Worm (Caenorhabditis elegans) whole organism, young adult: Measurements from ENCODE around the gene snap-29.

Experiments used
- B0035.1 ChIP-seq: sonication (generic microtip); optimal IDR thresholded peaks from 2 replicates; lab custom pipeline; 2016; ENCODE audit warnings: missing genetic modification characterization, mild to moderate bottlenecking, missing compliant biosample characterization, missing genotype, missing genetic modification reagents
- B0261.1 ChIP-seq: sonication (generic microtip); optimal IDR thresholded peaks from 2 replicates; lab custom pipeline; 2016; ENCODE audit warnings: mild to moderate bottlenecking, missing genetic modification characterization, moderate library complexity, missing compliant biosample characterization
- B0336.3 ChIP-seq: fragments of 200-800 bp; sonication (Bioruptor generic); IDR thresholded peaks from 2 replicates; pipeline ENCODE4 v1.3.6; 2022; ENCODE audit warnings: missing genetic modification characterization, missing compliant biosample characterization
- C06A6.2 ChIP-seq: fragments of 200-800 bp; sonication (Bioruptor generic); conservative IDR thresholded peaks from 2 replicates; pipeline ENCODE4 v1.3.6; 2022; ENCODE audit warnings: missing genetic modification characterization, missing compliant biosample characterization
- C17E4.6 ChIP-seq: fragments of 200-800 bp; sonication (Bioruptor generic); IDR thresholded peaks from 2 replicates; pipeline ENCODE4 v1.3.6; 2022; ENCODE audit warnings: missing genetic modification reagents, missing genetic modification characterization, missing compliant biosample characterization
- F10E7.11 ChIP-seq: sonication (generic microtip); optimal IDR thresholded peaks from 2 replicates; lab custom pipeline; 2017; ENCODE audit warnings: mild to moderate bottlenecking, missing genetic modification characterization, moderate library complexity, missing compliant biosample characterization
- F49E8.2 ChIP-seq: sonication (generic microtip); optimal IDR thresholded peaks from 3 replicates; lab custom pipeline; 2017; ENCODE audit warnings: missing genetic modification characterization, mild to moderate bottlenecking, missing compliant biosample characterization, antibody characterized with exemption, moderate library complexity; ENCODE audit not compliant: insufficient read depth
- F52B5.7 ChIP-seq: sonication (generic microtip); optimal IDR thresholded peaks from 2 replicates; lab custom pipeline; 2016; ENCODE audit warnings: mild to moderate bottlenecking, missing genetic modification characterization, missing compliant biosample characterization
- F55B11.4 ChIP-seq: sonication (generic microtip); optimal IDR thresholded peaks from 2 replicates; lab custom pipeline; 2016; ENCODE audit warnings: missing compliant biosample characterization, missing genetic modification characterization, borderline replicate concordance; ENCODE audit not compliant: insufficient read depth
- K11D2.4 ChIP-seq: fragments of 200-800 bp; sonication (Bioruptor generic); IDR thresholded peaks from 2 replicates; pipeline ENCODE4 v1.3.6; 2022; ENCODE audit warnings: missing genetic modification reagents, missing genetic modification characterization, missing compliant biosample characterization
- K12H6.12 ChIP-seq: fragments of 200-800 bp; sonication (Bioruptor generic); optimal IDR thresholded peaks from 2 replicates; lab custom pipeline; 2018; ENCODE audit warnings: mild to moderate bottlenecking, missing genetic modification characterization, missing compliant biosample characterization
- Y56A3A.18 ChIP-seq: fragments of 200-800 bp; sonication (Bioruptor generic); IDR thresholded peaks from 2 replicates; pipeline ENCODE4 v1.3.6; 2022; ENCODE audit warnings: missing genetic modification reagents, missing genetic modification characterization, missing compliant biosample characterization
- ZK185.1 ChIP-seq: sonication (generic microtip); optimal IDR thresholded peaks from 2 replicates; lab custom pipeline; 2016; ENCODE audit warnings: mild to moderate bottlenecking, missing genetic modification characterization, missing compliant biosample characterization; ENCODE audit not compliant: poor library complexity, severe bottlenecking
- ama-1 ChIP-seq, 3 experiments: fragments of 150-350 bp in 1 of 3; sonication (generic microtip) in 2 of 3; optimal IDR thresholded peaks; 2 replicates each; lab custom pipeline; 2014 to 2018; ENCODE audit warnings: missing biosample characterization in 2 of 3, missing genetic modification characterization in 2 of 3, missing genetic modification reagents in 2 of 3
- attf-5 ChIP-seq: fragments of 200-800 bp; sonication (Bioruptor generic); optimal IDR thresholded peaks from 2 replicates; lab custom pipeline; 2018; ENCODE audit warnings: mild to moderate bottlenecking, missing genetic modification characterization, missing compliant biosample characterization
- ccch-3 ChIP-seq: fragments of 200-800 bp; sonication (Bioruptor generic); optimal IDR thresholded peaks from 2 replicates; lab custom pipeline; 2018; ENCODE audit warnings: mild to moderate bottlenecking, missing genetic modification characterization, missing compliant biosample characterization
- cebp-1 ChIP-seq, 2 experiments: fragments of 200-800 bp in 1 of 2; sonication (Bioruptor generic) in 1 of 2; sonication (generic microtip) in 1 of 2; IDR thresholded peaks in 1 of 2; optimal IDR thresholded peaks in 1 of 2; 2 replicates each; pipeline versions ENCODE4 v1.3.6 to Lab custom; 2017 to 2022; ENCODE audit warnings: missing compliant biosample characterization in 2 of 2, missing genetic modification characterization in 2 of 2, mild to moderate bottlenecking in 1 of 2, missing genetic modification reagents in 1 of 2, moderate library complexity in 1 of 2
- ceh-100 ChIP-seq: fragments of 200-800 bp; sonication (Bioruptor generic); IDR thresholded peaks from 2 replicates; pipeline ENCODE4 v1.3.6; 2022; ENCODE audit warnings: missing genetic modification reagents, missing genetic modification characterization, missing compliant biosample characterization
- ceh-79 ChIP-seq: sonication (generic microtip); optimal IDR thresholded peaks from 2 replicates; lab custom pipeline; 2017; ENCODE audit warnings: mild to moderate bottlenecking, missing genetic modification characterization, missing compliant biosample characterization
- die-1 ChIP-seq: sonication (generic microtip); optimal IDR thresholded peaks from 2 replicates; lab custom pipeline; 2016; ENCODE audit warnings: missing genotype, mild to moderate bottlenecking, missing genetic modification characterization, missing compliant biosample characterization
- dox-1 ChIP-seq: fragments of 200-800 bp; sonication (Bioruptor generic); IDR thresholded peaks from 2 replicates; pipeline ENCODE4 v1.3.6; 2022; ENCODE audit warnings: missing genetic modification reagents, missing genetic modification characterization, missing compliant biosample characterization
- efl-1 ChIP-seq: fragments of 150-350 bp; optimal IDR thresholded peaks from 2 replicates; lab custom pipeline; 2014; ENCODE audit warnings: missing biosample characterization, missing genetic modification reagents, missing genetic modification characterization
- egrh-3 ChIP-seq: fragments of 200-800 bp; sonication (Bioruptor generic); IDR thresholded peaks from 2 replicates; pipeline ENCODE4 v1.3.6; 2022; ENCODE audit warnings: missing genetic modification reagents, missing genetic modification characterization, missing compliant biosample characterization
- ets-4 ChIP-seq: fragments of 200-800 bp; sonication (Bioruptor generic); optimal IDR thresholded peaks from 2 replicates; lab custom pipeline; 2018; ENCODE audit warnings: mild to moderate bottlenecking, missing genetic modification characterization, missing compliant biosample characterization
- fkh-3 ChIP-seq: sonication (generic microtip); optimal IDR thresholded peaks from 2 replicates; lab custom pipeline; 2016; ENCODE audit warnings: mild to moderate bottlenecking, missing genetic modification characterization, missing compliant biosample characterization
- him-1 ChIP-seq: sonication (generic microtip); optimal IDR thresholded peaks from 2 replicates; lab custom pipeline; 2016; ENCODE audit warnings: missing genotype, missing genetic modification reagents, missing genetic modification characterization, missing compliant biosample characterization
- hmg-1.2 ChIP-seq: fragments of 200-800 bp; sonication (Bioruptor generic); IDR thresholded peaks from 2 replicates; pipeline ENCODE4 v1.3.6; 2022; ENCODE audit warnings: missing genetic modification reagents, missing genetic modification characterization, missing compliant biosample characterization
- hsf-1 ChIP-seq: fragments of 200-800 bp; sonication (Bioruptor generic); IDR thresholded peaks from 2 replicates; pipeline ENCODE4 v1.3.6; 2022; ENCODE audit warnings: missing genetic modification reagents, missing genetic modification characterization, missing compliant biosample characterization
- let-526 ChIP-seq: fragments of 200-800 bp; sonication (Bioruptor generic); IDR thresholded peaks from 2 replicates; pipeline ENCODE4 v1.3.6; 2022; ENCODE audit warnings: missing genetic modification reagents, missing genetic modification characterization, missing compliant biosample characterization
- lin-35 ChIP-seq, 3 experiments: fragments of 150-350 bp in 2 of 3; sonication (generic microtip) in 1 of 3; optimal IDR thresholded peaks; 2 replicates each; lab custom pipeline; 2014 to 2018; ENCODE audit warnings: missing biosample characterization in 3 of 3, missing genetic modification characterization in 3 of 3, missing genetic modification reagents in 3 of 3
- lin-40 ChIP-seq: sonication (generic microtip); optimal IDR thresholded peaks from 2 replicates; lab custom pipeline; 2016; ENCODE audit warnings: missing genetic modification characterization, mild to moderate bottlenecking, missing compliant biosample characterization, missing genotype, missing genetic modification reagents
- lin-54 ChIP-seq: fragments of 200-800 bp; sonication (Bioruptor generic); optimal IDR thresholded peaks from 2 replicates; lab custom pipeline; 2018; ENCODE audit warnings: mild to moderate bottlenecking, missing genetic modification characterization, missing compliant biosample characterization
- madf-3 ChIP-seq: fragments of 200-800 bp; sonication (Bioruptor generic); IDR thresholded peaks from 2 replicates; pipeline ENCODE4 v1.3.6; 2022; ENCODE audit warnings: missing genetic modification reagents, missing genetic modification characterization, missing compliant biosample characterization
- nfya-2 ChIP-seq: fragments of 200-800 bp; sonication (Bioruptor generic); IDR thresholded peaks from 2 replicates; pipeline ENCODE4 v1.3.6; 2022; ENCODE audit warnings: missing genetic modification reagents, missing genetic modification characterization, missing compliant biosample characterization
- nhr-120 ChIP-seq: fragments of 200-800 bp; sonication (Bioruptor generic); IDR thresholded peaks from 2 replicates; pipeline ENCODE4 v1.3.6; 2022; ENCODE audit warnings: missing genetic modification characterization, missing compliant biosample characterization
- nhr-27 ChIP-seq: fragments of 200-800 bp; sonication (Bioruptor generic); optimal IDR thresholded peaks from 2 replicates; lab custom pipeline; 2018; ENCODE audit warnings: mild to moderate bottlenecking, missing genetic modification characterization, moderate library complexity, missing compliant biosample characterization
- nhr-90 ChIP-seq: sonication (generic microtip); optimal IDR thresholded peaks from 2 replicates; lab custom pipeline; 2016; ENCODE audit warnings: missing genotype, mild to moderate bottlenecking, missing genetic modification characterization, missing compliant biosample characterization
- pha-4 ChIP-seq: fragments of 150-350 bp; sonication (generic microtip); optimal IDR thresholded peaks from 2 replicates; lab custom pipeline; 2014; ENCODE audit warnings: missing biosample characterization, missing genetic modification reagents, missing genetic modification characterization
- repo-1 ChIP-seq: sonication (generic microtip); optimal IDR thresholded peaks from 2 replicates; lab custom pipeline; 2017; ENCODE audit warnings: mild to moderate bottlenecking, missing genetic modification characterization, missing compliant biosample characterization
- sea-2 ChIP-seq: fragments of 200-800 bp; sonication (Bioruptor generic); IDR thresholded peaks from 2 replicates; pipeline ENCODE4 v1.3.6; 2022; ENCODE audit warnings: missing genetic modification characterization, missing compliant biosample characterization
- snpc-1.1 ChIP-seq: sonication (generic microtip); optimal IDR thresholded peaks from 2 replicates; lab custom pipeline; 2017; ENCODE audit warnings: missing genetic modification characterization, mild to moderate bottlenecking, missing compliant biosample characterization, antibody characterized with exemption, moderate library complexity, missing genotype, missing genetic modification reagents; ENCODE audit not compliant: insufficient read depth
- sptf-2 ChIP-seq: fragments of 200-800 bp; sonication (Bioruptor generic); optimal IDR thresholded peaks from 2 replicates; lab custom pipeline; 2018; ENCODE audit warnings: mild to moderate bottlenecking, missing genetic modification characterization, missing compliant biosample characterization
- tbx-9 ChIP-seq: sonication (generic microtip); optimal IDR thresholded peaks from 2 replicates; lab custom pipeline; 2016; ENCODE audit warnings: borderline replicate concordance, missing genetic modification characterization, inconsistent platforms, missing compliant biosample characterization
- unc-62 ChIP-seq: fragments of 150-350 bp; optimal IDR thresholded peaks from 2 replicates; lab custom pipeline; 2014; ENCODE audit warnings: missing biosample characterization, missing genetic modification reagents, missing genetic modification characterization
- ztf-18 ChIP-seq: sonication (generic microtip); optimal IDR thresholded peaks from 2 replicates; lab custom pipeline; 2016; ENCODE audit warnings: missing genotype, mild to moderate bottlenecking, missing genetic modification characterization, missing compliant biosample characterization
- ztf-26 ChIP-seq: sonication (generic microtip); optimal IDR thresholded peaks from 2 replicates; lab custom pipeline; 2017; ENCODE audit warnings: missing genetic modification characterization, missing compliant biosample characterization
- ztf-6 ChIP-seq: fragments of 200-800 bp; sonication (Bioruptor generic); IDR thresholded peaks from 2 replicates; pipeline ENCODE4 v1.3.6; 2022; ENCODE audit warnings: missing genetic modification reagents, missing genetic modification characterization, missing compliant biosample characterization

snap-29 gene

DNA sequence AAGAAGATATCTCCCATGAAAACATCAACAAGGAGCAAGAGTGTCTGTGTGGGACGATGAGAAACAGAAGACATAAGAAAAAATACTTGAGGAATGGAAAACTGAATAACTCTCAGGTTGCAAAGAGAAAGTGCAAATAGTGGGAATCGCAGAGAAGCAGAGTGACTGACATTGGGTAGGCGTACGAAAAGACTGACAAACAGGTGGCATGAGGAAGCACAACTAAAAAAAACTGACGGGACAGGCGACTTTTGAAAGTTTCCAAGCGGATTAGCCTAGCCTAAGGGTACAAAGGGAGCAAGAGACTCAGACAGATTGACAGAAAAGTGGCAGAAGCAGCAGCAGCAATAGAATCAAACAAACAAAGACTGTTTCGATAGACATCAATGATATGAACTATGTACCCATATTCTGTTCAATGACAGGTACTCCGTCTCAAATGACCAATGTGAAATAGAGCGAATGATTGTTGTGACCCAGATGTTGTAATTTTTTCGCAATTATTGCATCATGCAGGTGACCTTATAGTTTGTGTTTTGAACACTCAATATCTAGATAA, 41.6 kb upstream of the snap-29 start:
- TF ChIP-seq F49E8.2 (no peak), F55B11.4 (tag; lab: Kevin White, UChicago) (no peak), nhr-27 (no peak), C17E4.6 (no peak), nfya-2 (GFP tag; lab: Robert Waterston, UW) (no peak), Y56A3A.18 (GFP tag; lab: Robert Waterston, UW) (no peak), efl-1 (GFP tag; lab: Kevin White, UChicago) (no peak), B0336.3 (GFP tag; lab: Robert Waterston, UW) (no peak), sea-2 (no peak), ceh-100 (no peak), unc-62 (peak; percentile 69), lin-54 (no peak), repo-1 (tag; lab: Kevin White, UChicago) (no peak), F52B5.7 (no peak), let-526 (GFP tag; lab: Robert Waterston, UW) (no peak), hsf-1 (GFP tag; lab: Robert Waterston, UW) (no peak), K12H6.12 (tag; lab: Kevin White, UChicago) (peak; percentile 25), ets-4 (GFP tag; lab: Kevin White, UChicago) (no peak), snpc-1.1 (tag; lab: Kevin White, UChicago) (no peak), ama-1 (optimal IDR thresholded peaks at IDR 0.05; lab: Kevin White, UChicago) (no peak), ama-1 (GFP tag; optimal IDR thresholded peaks at IDR 0.05; lab: Kevin White, UChicago) (no peak), C06A6.2 (GFP tag; lab: Robert Waterston, UW) (0 out of 2 replicates have a peak, but pooled peaks have one; percentile 13), pha-4 (tag; lab: Kevin White, UChicago) (no peak), ceh-79 (tag; lab: Kevin White, UChicago) (no peak), B0035.1 (tag; lab: Kevin White, UChicago) (no peak), madf-3 (GFP tag; lab: Robert Waterston, UW) (no peak), K11D2.4 (GFP tag; lab: Robert Waterston, UW) (0 out of 2 replicates have a peak, but pooled peaks have one; percentile 58), lin-35 (GFP tag; optimal IDR thresholded peaks at IDR 0.05; lab: Kevin White, UChicago) (no peak), ztf-18 (tag; lab: Kevin White, UChicago) (no peak), cebp-1 (GFP tag; IDR thresholded peaks at IDR 0.05; lab: Robert Waterston, UW) (no peak), cebp-1 (tag; optimal IDR thresholded peaks at IDR 0.05; lab: Kevin White, UChicago) (peak; percentile 55), fkh-3 (tag; lab: Kevin White, UChicago) (no peak), lin-40 (tag; lab: Kevin White, UChicago) (peak; percentile 8), tbx-9 (tag; lab: Kevin White, UChicago) (no peak), him-1 (no peak), nhr-120 (GFP tag; lab: Robert Waterston, UW) (no peak), F10E7.11 (tag; lab: Kevin White, UChicago) (no peak), nhr-90 (tag; lab: Kevin White, UChicago) (no peak), ztf-6 (no peak), ztf-26 (tag; lab: Kevin White, UChicago) (no peak), B0261.1 (tag; lab: Kevin White, UChicago) (no peak), egrh-3 (GFP tag; lab: Robert Waterston, UW) (no peak), attf-5 (no peak), dox-1 (GFP tag; lab: Robert Waterston, UW) (peak; percentile 47; the same call in 1 of the 2 replicates), hmg-1.2 (peak; percentile 45), ZK185.1 (tag; lab: Kevin White, UChicago) (no peak), ccch-3 (GFP tag; lab: Kevin White, UChicago) (no peak), sptf-2 (GFP tag; lab: Kevin White, UChicago) (no peak), die-1 (tag; lab: Kevin White, UChicago) (no peak)
